Worm (Caenorhabditis elegans): ENCODE data around the gene ceph-41.
A peak's percentile ranks its signal among the peaks of the same experiment; 100 is the strongest.

The ceph-41 gene

ce11 chrIV:8091539-8091938 lies 35.5 kb upstream of the ceph-41 start (continued):
- TF ChIP-seq sdz-38 (tag; optimal IDR thresholded peaks at IDR 0.05) (no peak), F39B2.1 (GFP tag; IDR thresholded peaks at IDR 0.05) (no peak), zfh-2 (GFP tag; conservative IDR thresholded peaks at IDR 0.05) (no peak), fkh-3 (tag; optimal IDR thresholded peaks at IDR 0.05) (no peak), F22D6.2 (tag; optimal IDR thresholded peaks at IDR 0.05) (no peak), atf-7 (tag; optimal IDR thresholded peaks at IDR 0.05) (no peak), cebp-2 (GFP tag; IDR thresholded peaks at IDR 0.05) (no peak), madf-10 (tag; optimal IDR thresholded peaks at IDR 0.05) (no peak)

- TF ChIP-seq nfya-2 (GFP tag; IDR thresholded peaks at IDR 0.05) (no peak), madf-3 (GFP tag; IDR thresholded peaks at IDR 0.05) (no peak), B0019.2 (GFP tag; conservative IDR thresholded peaks at IDR 0.05) (no peak), F22D6.2 (tag; optimal IDR thresholded peaks at IDR 0.05) (no peak), K11D2.4 (GFP tag; IDR thresholded peaks at IDR 0.05) (no peak), nhr-179 (tag; optimal IDR thresholded peaks at IDR 0.05) (no peak), mxl-1 (tag; optimal IDR thresholded peaks at IDR 0.05) (no peak)
Measured at ce11 chrIV:8096375-8096774, 30.6 kb upstream of the ceph-41 start.

- TF ChIP-seq lsl-1 (GFP tag; optimal IDR thresholded peaks at IDR 0.05) (no peak), lir-1 (GFP tag; conservative IDR thresholded peaks at IDR 0.05) (no peak), lin-40 (tag; optimal IDR thresholded peaks at IDR 0.05) (no peak), hrde-1 (tag; optimal IDR thresholded peaks at IDR 0.05; ENCODE audit: borderline replicate concordance) (no peak)
Measured at ce11 chrIV:8099601-8100000, 27.4 kb upstream of the ceph-41 start, which contains the start of gene Y42H9AR.2. Gene Y42H9AR.2, plus strand, starts transcription at chrIV:8099901.

- TF ChIP-seq attf-6 (GFP tag; IDR thresholded peaks at IDR 0.05), result no peak
- TF ChIP-seq ceh-79 (tag; optimal IDR thresholded peaks at IDR 0.05), result no peak
Measured at ce11 chrIV:8102231-8102630, 24.8 kb upstream of the ceph-41 start, which contains the start of gene Y42H9AR.5. Gene Y42H9AR.5, plus strand, starts transcription at chrIV:8102531.

ce11 chrIV:8103196-8103595 lies 23.8 kb upstream of the ceph-41 start:
- no peak for TF ChIP-seq pbrm-1 (GFP tag; IDR thresholded peaks at IDR 0.05)
- no peak for TF ChIP-seq ekl-4 (GFP tag; IDR thresholded peaks at IDR 0.05)
- no peak for TF ChIP-seq attf-5 (GFP tag; optimal IDR thresholded peaks at IDR 0.05)
- TF ChIP-seq Y79H2A.3 (GFP tag; conservative IDR thresholded peaks at IDR 0.05), result no peak
- TF ChIP-seq ztf-26 (tag; optimal IDR thresholded peaks at IDR 0.05), result peak; percentile 16
- peak; percentile 22 for TF ChIP-seq lin-40 (tag; optimal IDR thresholded peaks at IDR 0.05)
- no peak for TF ChIP-seq Y56A3A.18 (GFP tag; IDR thresholded peaks at IDR 0.05)

- no peak for TF ChIP-seq mel-28 (tag; optimal IDR thresholded peaks at IDR 0.05; ENCODE audit: borderline replicate concordance)
Measured at ce11 chrIV:8105083-8105482, 21.9 kb upstream of the ceph-41 start.

- TF ChIP-seq F49E8.2 (tag; optimal IDR thresholded peaks at IDR 0.05; ENCODE audit: insufficient read depth), result peak; percentile 4
- TF ChIP-seq cebp-1 (GFP tag; IDR thresholded peaks at IDR 0.05), result no peak
- TF ChIP-seq cebp-1 (tag; optimal IDR thresholded peaks at IDR 0.05), result no peak
Measured at ce11 chrIV:8107502-8107901, 19.5 kb upstream of the ceph-41 start, which contains the start of gene rabs-5. Gene rabs-5, minus strand, starts transcription at chrIV:8107602.
